Fruit fly (Drosophila melanogaster) whole organism, wandering third instar larva: ENCODE measurements around the gene Dic4.

ENCODE experiments used
- Abd-B ChIP-seq: fragments of >200 bp; optimal IDR thresholded peaks from 2 replicates; lab custom pipeline; 2017; ENCODE audit warnings: missing biosample characterization, missing genetic modification characterization
- CG32264 ChIP-seq: fragments of 200-800 bp; sonication (Bioruptor generic); optimal IDR thresholded peaks from 2 replicates; lab custom pipeline; 2016; ENCODE audit warnings: missing biosample characterization, missing genetic modification characterization
- CG9705 ChIP-seq: fragments of 200-800 bp; sonication (Bioruptor generic); optimal IDR thresholded peaks from 2 replicates; lab custom pipeline; 2018; ENCODE audit warnings: missing biosample characterization, mild to moderate bottlenecking, missing genetic modification characterization
- CrebA ChIP-seq: fragments of 200-800 bp; sonication (Bioruptor generic); optimal IDR thresholded peaks from 2 replicates; lab custom pipeline; 2016; ENCODE audit warnings: missing biosample characterization, mild to moderate bottlenecking, missing genetic modification characterization, borderline replicate concordance
- Dfd ChIP-seq: fragments of >200 bp; optimal IDR thresholded peaks from 2 replicates; lab custom pipeline; 2017; ENCODE audit warnings: missing biosample characterization, missing genetic modification characterization
- Dif ChIP-seq: fragments of 200-275, 200-300 bp; sonication (Bioruptor generic); optimal IDR thresholded peaks from 2 replicates; lab custom pipeline; 2018; ENCODE audit warnings: missing biosample characterization, missing genetic modification characterization; ENCODE audit not compliant: partially characterized antibody
- GATAd ChIP-seq: sonication (Bioruptor generic); optimal IDR thresholded peaks from 2 replicates; lab custom pipeline; 2016; ENCODE audit warnings: missing biosample characterization, missing genetic modification characterization
- HLH106 ChIP-seq: fragments of 200-800 bp; optimal IDR thresholded peaks from 3 replicates; lab custom pipeline; 2019; ENCODE audit warnings: missing biosample characterization, mild to moderate bottlenecking, missing genetic modification characterization, moderate library complexity
- Hnf4 ChIP-seq: fragments of 200-800 bp; sonication (Bioruptor generic); optimal IDR thresholded peaks from 2 replicates; lab custom pipeline; 2016; ENCODE audit warnings: missing biosample characterization, mild to moderate bottlenecking, missing genetic modification characterization
- Hr78 ChIP-seq: fragments of >200 bp; optimal IDR thresholded peaks from 2 replicates; lab custom pipeline; 2017; ENCODE audit warnings: missing biosample characterization, missing genetic modification characterization
- Hr83 ChIP-seq: fragments of 200-300 bp; sonication (Bioruptor generic); optimal IDR thresholded peaks from 2 replicates; lab custom pipeline; 2016; ENCODE audit warnings: missing biosample characterization, mild to moderate bottlenecking, missing genetic modification characterization, moderate library complexity; ENCODE audit not compliant: poor library complexity, severe bottlenecking
- Jra ChIP-seq: sonication (Bioruptor generic); optimal IDR thresholded peaks from 2 replicates; lab custom pipeline; 2016; ENCODE audit warnings: missing biosample characterization, missing genetic modification characterization
- Mio ChIP-seq: sonication (Bioruptor generic); optimal IDR thresholded peaks from 2 replicates; lab custom pipeline; 2016; ENCODE audit warnings: missing biosample characterization, missing genetic modification characterization
- Myc ChIP-seq: fragments of >200 bp; optimal IDR thresholded peaks from 2 replicates; lab custom pipeline; 2017
- N ChIP-seq: fragments of >200 bp; optimal IDR thresholded peaks from 2 replicates; lab custom pipeline; 2018; ENCODE audit warnings: missing biosample characterization, missing external identifiers, missing genetic modification characterization
- OdsH ChIP-seq: fragments of 200-800 bp; sonication (Bioruptor generic); optimal IDR thresholded peaks from 2 replicates; lab custom pipeline; 2016; ENCODE audit warnings: missing biosample characterization, mild to moderate bottlenecking, missing genetic modification characterization
- Rel ChIP-seq, 2 experiments: fragments of 200-800 bp; sonication (Bioruptor generic) in 1 of 2; optimal IDR thresholded peaks; 2 replicates in 1 of 2; 3 replicates in 1 of 2; lab custom pipeline; 2016 to 2019; ENCODE audit warnings: mild to moderate bottlenecking in 2 of 2, missing biosample characterization in 2 of 2, missing genetic modification characterization in 2 of 2, moderate library complexity in 1 of 2
- Sp1 ChIP-seq: fragments of 200-800 bp; sonication (Bioruptor generic); optimal IDR thresholded peaks from 3 replicates; lab custom pipeline; 2019; ENCODE audit warnings: missing biosample characterization, mild to moderate bottlenecking, missing genetic modification characterization, moderate library complexity
- Vsx2 ChIP-seq: fragments of 200-300, 225-300 bp; sonication (Bioruptor generic); optimal IDR thresholded peaks from 2 replicates; lab custom pipeline; 2018; ENCODE audit warnings: missing biosample characterization, missing genetic modification characterization; ENCODE audit not compliant: partially characterized antibody
- br ChIP-seq: fragments of 200-800 bp; sonication (Bioruptor generic); optimal IDR thresholded peaks from 2 replicates; lab custom pipeline; 2016; ENCODE audit warnings: missing biosample characterization, missing genetic modification characterization
- brk ChIP-seq: fragments of 200-800 bp; sonication (Bioruptor generic); optimal IDR thresholded peaks from 2 replicates; lab custom pipeline; 2016; ENCODE audit warnings: missing biosample characterization, mild to moderate bottlenecking, missing genetic modification characterization
- dl ChIP-seq, 2 experiments: fragments of 175-275, 200-275 bp in 1 of 2; fragments of 200-275 bp in 1 of 2; sonication (Bioruptor generic); optimal IDR thresholded peaks; lab custom pipeline; 2018; ENCODE audit warnings: mild to moderate bottlenecking in 2 of 2, missing biosample characterization in 2 of 2, missing genetic modification characterization in 2 of 2, moderate library complexity in 2 of 2; ENCODE audit not compliant: partially characterized antibody in 2 of 2, insufficient read depth in 1 of 2
- dmrt93B ChIP-seq: fragments of 200-800 bp; sonication (Bioruptor generic); optimal IDR thresholded peaks from 2 replicates; lab custom pipeline; 2018; ENCODE audit warnings: missing biosample characterization, mild to moderate bottlenecking, missing genetic modification characterization
- dsf ChIP-seq: sonication (Bioruptor generic); optimal IDR thresholded peaks from 2 replicates; lab custom pipeline; 2016; ENCODE audit warnings: missing biosample characterization, missing genetic modification characterization, borderline replicate concordance
- ey ChIP-seq: fragments of 200-800 bp; sonication (Bioruptor generic); optimal IDR thresholded peaks from 2 replicates; lab custom pipeline; 2016; ENCODE audit warnings: missing biosample characterization, missing genetic modification characterization
- foxo ChIP-seq, 2 experiments: fragments of 200-800 bp; sonication (Bioruptor generic); optimal IDR thresholded peaks; 2 replicates in 1 of 2; 3 replicates in 1 of 2; lab custom pipeline; 2016 to 2017; ENCODE audit warnings: missing biosample characterization in 2 of 2, missing genetic modification characterization in 2 of 2
- fru ChIP-seq: fragments of 200-800 bp; sonication (Bioruptor generic); optimal IDR thresholded peaks from 3 replicates; lab custom pipeline; 2016; ENCODE audit warnings: missing biosample characterization, mild to moderate bottlenecking, missing genetic modification characterization
- h ChIP-seq: fragments of 200-800 bp; sonication (Bioruptor generic); optimal IDR thresholded peaks from 3 replicates; lab custom pipeline; 2016; ENCODE audit warnings: missing biosample characterization, mild to moderate bottlenecking, missing genetic modification characterization
- jim ChIP-seq: fragments of 175-275, 200-325 bp; sonication (Bioruptor generic); optimal IDR thresholded peaks from 2 replicates; lab custom pipeline; 2016; ENCODE audit warnings: missing biosample characterization, mild to moderate bottlenecking, missing genetic modification characterization
- lola ChIP-seq: fragments of >200 bp; optimal IDR thresholded peaks from 2 replicates; lab custom pipeline; 2017; ENCODE audit warnings: missing biosample characterization, missing genetic modification characterization
- pan ChIP-seq: fragments of >200 bp; optimal IDR thresholded peaks from 2 replicates; lab custom pipeline; 2017
- psq ChIP-seq: fragments of 200-800 bp; sonication (Bioruptor generic); optimal IDR thresholded peaks from 3 replicates; lab custom pipeline; 2017; ENCODE audit warnings: missing biosample characterization, mild to moderate bottlenecking, missing genetic modification characterization, moderate library complexity
- rgr ChIP-seq: fragments of 200-800 bp; sonication (Bioruptor generic); optimal IDR thresholded peaks from 3 replicates; lab custom pipeline; 2016; ENCODE audit warnings: missing biosample characterization, mild to moderate bottlenecking, missing genetic modification characterization
- sage ChIP-seq: fragments of 200-800 bp; sonication (Bioruptor generic); optimal IDR thresholded peaks from 2 replicates; lab custom pipeline; 2016; ENCODE audit warnings: missing biosample characterization, mild to moderate bottlenecking, missing genetic modification characterization
- sv ChIP-seq: fragments of 200-800 bp; sonication (Bioruptor generic); optimal IDR thresholded peaks from 3 replicates; lab custom pipeline; 2016; ENCODE audit warnings: missing biosample characterization, missing genetic modification characterization
- tai ChIP-seq: sonication (Bioruptor generic); optimal IDR thresholded peaks from 2 replicates; lab custom pipeline; 2016; ENCODE audit warnings: missing biosample characterization, missing genetic modification characterization
- usp ChIP-seq: fragments of >200 bp; optimal IDR thresholded peaks from 2 replicates; lab custom pipeline; 2017; ENCODE audit warnings: missing biosample characterization, missing genetic modification characterization
- woc ChIP-seq: sonication (Bioruptor generic); optimal IDR thresholded peaks from 2 replicates; lab custom pipeline; 2016; ENCODE audit warnings: missing biosample characterization, mild to moderate bottlenecking, missing genetic modification characterization

Gene Dic4

dm6 chr3L:18672986-18673633, 25.1 kb downstream of the Dic4 start, which contains the start of gene Capr (continued):
- TF ChIP-seq OdsH, result peak; percentile 25
- TF ChIP-seq usp, result no peak

- peak; percentile 53 for TF ChIP-seq ey (GFP tag; lab: Kevin White, UChicago)
- TF ChIP-seq HLH106 (tag; lab: Kevin White, UChicago), result peak; percentile 40
- TF ChIP-seq CG32264, result peak; percentile 25
- peak; percentile 5 for TF ChIP-seq woc (GFP tag; lab: Kevin White, UChicago)
- TF ChIP-seq psq (GFP tag; lab: Kevin White, UChicago), result peak; percentile 68
- no peak for TF ChIP-seq Vsx2 (GFP tag; lab: Kevin White, UChicago)
- peak; percentile 76 for TF ChIP-seq br
- no peak for TF ChIP-seq Hnf4 (GFP tag; lab: Kevin White, UChicago)
- peak; percentile 75 for TF ChIP-seq h (GFP tag; lab: Kevin White, UChicago)
- TF ChIP-seq CrebA, result no peak
- TF ChIP-seq Hr83 (GFP tag; lab: Kevin White, UChicago), result peak; percentile 58
- TF ChIP-seq sv (GFP tag; lab: Kevin White, UChicago), result no peak
- TF ChIP-seq fru (GFP tag; lab: Kevin White, UChicago), result peak; percentile 64
- no peak for TF ChIP-seq Mio (GFP tag; lab: Kevin White, UChicago)
- TF ChIP-seq Sp1, result peak; percentile 52
- TF ChIP-seq Dif (GFP tag; lab: Kevin White, UChicago), result no peak
- peak in 1 of 2 experiments; percentile 73 for TF ChIP-seq foxo (GFP tag; optimal IDR thresholded peaks at IDR 0.05; lab: Kevin White, UChicago)
- no peak for TF ChIP-seq dl (GFP tag; optimal IDR thresholded peaks at IDR 0.05; lab: Kevin White, UChicago; ENCODE audit: insufficient read depth in 1 of 2, partially characterized antibody in 2 of 2)
- TF ChIP-seq sage (GFP tag; lab: Kevin White, UChicago), result no peak
- TF ChIP-seq tai (GFP tag; lab: Kevin White, UChicago), result no peak
- peak; percentile 8 for TF ChIP-seq brk (GFP tag; lab: Kevin White, UChicago)
- no peak for TF ChIP-seq Abd-B (GFP tag; lab: Kevin White, UChicago)
- no peak for TF ChIP-seq Myc (lab: Kevin White, UChicago)
- no peak for TF ChIP-seq dmrt93B (GFP tag; lab: Kevin White, UChicago)
- peak; percentile 63 for TF ChIP-seq OdsH
- no peak for TF ChIP-seq GATAd (GFP tag; lab: Kevin White, UChicago)
- TF ChIP-seq rgr (GFP tag; lab: Kevin White, UChicago), result peak; percentile 77
- TF ChIP-seq N, result no peak
- no peak for TF ChIP-seq lola (GFP tag; lab: Kevin White, UChicago)
- peak; percentile 42 for TF ChIP-seq Jra
- no peak for TF ChIP-seq pan (lab: Kevin White, UChicago)
- TF ChIP-seq Hr78 (GFP tag; lab: Kevin White, UChicago), result no peak
- peak; percentile 41 for TF ChIP-seq CG9705
- no peak for TF ChIP-seq Dfd (GFP tag; lab: Kevin White, UChicago)
- no peak for TF ChIP-seq dsf (GFP tag; lab: Kevin White, UChicago)
- no peak for TF ChIP-seq usp
- TF ChIP-seq Rel (GFP tag; optimal IDR thresholded peaks at IDR 0.05; lab: Kevin White, UChicago), result no peak
- TF ChIP-seq Rel (tag; optimal IDR thresholded peaks at IDR 0.05; lab: Kevin White, UChicago), result peak; percentile 60
- no peak for TF ChIP-seq jim (GFP tag; lab: Kevin White, UChicago)
- TF ChIP-seq, all 38 proteins: peak for 17
Measured at dm6 chr3L:18672203-18672602, 26.0 kb downstream of the Dic4 start.

dm6 chr3L:18669874-18670273, 28.3 kb downstream of the Dic4 start:
- TF ChIP-seq dsf (GFP tag; lab: Kevin White, UChicago) (no peak), sv (GFP tag; lab: Kevin White, UChicago) (no peak), GATAd (GFP tag; lab: Kevin White, UChicago) (no peak), usp (no peak), lola (GFP tag; lab: Kevin White, UChicago) (no peak)
